Worm (Caenorhabditis elegans): ENCODE data around the gene oac-54.

DNA sequence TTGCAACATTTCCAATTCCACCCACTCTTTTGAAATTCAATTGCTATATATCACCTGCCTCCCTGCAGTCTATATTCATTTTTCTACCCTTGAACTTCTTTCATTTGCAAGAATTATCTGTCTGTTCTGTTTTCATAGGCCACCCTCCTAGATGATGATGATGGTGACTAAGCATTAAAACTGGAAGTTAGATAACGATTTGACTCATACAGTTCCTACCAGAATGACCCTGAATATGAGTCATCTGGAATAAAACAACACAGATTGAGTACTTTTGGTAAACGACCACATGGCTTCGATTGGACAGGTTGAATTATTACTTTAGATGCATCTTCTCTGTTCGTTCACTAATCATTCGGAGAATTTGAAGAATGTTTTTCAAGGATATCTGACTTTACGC lies 33.6 kb upstream of the oac-54 start:
- TF ChIP-seq ztf-4 (tag; optimal IDR thresholded peaks at IDR 0.05) (no peak), aly-2 (tag; optimal IDR thresholded peaks at IDR 0.05) (no peak), nhr-21 (tag; optimal IDR thresholded peaks at IDR 0.05) (no peak), zag-1 (tag; optimal IDR thresholded peaks at IDR 0.05) (no peak), unc-62 (GFP tag; optimal IDR thresholded peaks at IDR 0.05) (no peak), nhr-77 (tag; optimal IDR thresholded peaks at IDR 0.05) (no peak), lin-39 (tag; optimal IDR thresholded peaks at IDR 0.05) (no peak), unc-39 (tag; optimal IDR thresholded peaks at IDR 0.05) (no peak)

Data from whole organism, L2 larva.